Worm (Caenorhabditis elegans): ENCODE measurements around the gene pat-2.

The pat-2 gene

ce11 chrIII:8795595-8796141 lies 23.0 kb upstream of the pat-2 start (continued):
- no peak for TF ChIP-seq zip-11 (GFP tag; IDR thresholded peaks at IDR 0.05)
- TF ChIP-seq nhr-11 (tag; optimal IDR thresholded peaks at IDR 0.05), result peak; percentile 93
- TF ChIP-seq fos-1 (tag; optimal IDR thresholded peaks at IDR 0.05), result peak; percentile 62
- peak; percentile 92 for TF ChIP-seq T26A8.4 (GFP tag; IDR thresholded peaks at IDR 0.05)
- TF ChIP-seq nhr-28 (tag; optimal IDR thresholded peaks at IDR 0.05), result peak; percentile 94

ce11 chrIII:8797211-8797733 lies 21.4 kb upstream of the pat-2 start:
- TF ChIP-seq nhr-6 (tag; optimal IDR thresholded peaks at IDR 0.05) (peak; percentile 40), egl-43 (GFP tag; IDR thresholded peaks at IDR 0.05) (0 out of 2 replicates have a peak, but pooled peaks have one; percentile 66), lin-39 (tag; optimal IDR thresholded peaks at IDR 0.05) (no peak), set-16 (GFP tag; IDR thresholded peaks at IDR 0.05) (peak; percentile 58), nhr-28 (tag; optimal IDR thresholded peaks at IDR 0.05) (peak; percentile 99), ceh-28 (tag; optimal IDR thresholded peaks at IDR 0.05) (no peak), lsy-2 (tag; optimal IDR thresholded peaks at IDR 0.05) (peak; percentile 90 to 94), dmd-9 (GFP tag; IDR thresholded peaks at IDR 0.05) (no peak), daf-12 (tag; optimal IDR thresholded peaks at IDR 0.05) (no peak), aly-2 (tag; optimal IDR thresholded peaks at IDR 0.05) (no peak), lin-13 (GFP tag; optimal IDR thresholded peaks at IDR 0.05) (peak; percentile 79), daf-19 (GFP tag; conservative IDR thresholded peaks at IDR 0.05) (peak; percentile 62; the same call in 1 of the 2 replicates), ceh-62 (tag; optimal IDR thresholded peaks at IDR 0.05) (no peak), F10B5.3 (tag; optimal IDR thresholded peaks at IDR 0.05) (peak; percentile 23), dmd-8 (GFP tag; IDR thresholded peaks at IDR 0.05) (no peak), mep-1 (tag; optimal IDR thresholded peaks at IDR 0.05) (peak; percentile 92), ceh-44 (GFP tag; IDR thresholded peaks at IDR 0.05) (0 out of 2 replicates have a peak, but pooled peaks have one; percentile 20), nhr-237 (tag; optimal IDR thresholded peaks at IDR 0.05) (no peak), ceh-20 (GFP tag; IDR thresholded peaks at IDR 0.05) (peak; percentile 69; the same call in 1 of the 2 replicates), madf-9 (GFP tag; conservative IDR thresholded peaks at IDR 0.05) (0 out of 2 replicates have a peak, but pooled peaks have one; percentile 27), ces-1 (GFP tag; optimal IDR thresholded peaks at IDR 0.05) (no peak), zip-11 (GFP tag; IDR thresholded peaks at IDR 0.05) (no peak), T20F7.1 (GFP tag; optimal IDR thresholded peaks at IDR 0.05) (peak; percentile 72), Y5F2A.4 (GFP tag; optimal IDR thresholded peaks at IDR 0.05) (no peak), gei-8 (GFP tag; optimal IDR thresholded peaks at IDR 0.05) (peak; percentile 72), nhr-111 (GFP tag; optimal IDR thresholded peaks at IDR 0.05) (no peak), ztf-11 (tag; optimal IDR thresholded peaks at IDR 0.05) (no peak), vab-7 (GFP tag; IDR thresholded peaks at IDR 0.05) (no peak), Y75B8A.6 (GFP tag; IDR thresholded peaks at IDR 0.05) (no peak), F26F4.8 (GFP tag; conservative IDR thresholded peaks at IDR 0.05) (no peak), tra-1 (GFP tag; IDR thresholded peaks at IDR 0.05) (peak; percentile 68), lin-38 (GFP tag; IDR thresholded peaks at IDR 0.05) (peak; percentile 42), dpl-1 (GFP tag; optimal IDR thresholded peaks at IDR 0.05) (peak; percentile 58), daf-16 (GFP tag; optimal IDR thresholded peaks at IDR 0.05) (peak in 1 of 2 experiments; percentile 12), daf-16 (tag; optimal IDR thresholded peaks at IDR 0.05) (peak; percentile 79), zfp-2 (tag; optimal IDR thresholded peaks at IDR 0.05) (peak; percentile 57), pha-4 (GFP tag; IDR thresholded peaks at IDR 0.05) (peak; percentile 17; the same call in 1 of the 2 replicates), pha-4 (tag; optimal IDR thresholded peaks at IDR 0.05) (no peak), mes-2 (tag; optimal IDR thresholded peaks at IDR 0.05; ENCODE audit: poor library complexity, severe bottlenecking) (peak; percentile 56), unc-130 (GFP tag; optimal IDR thresholded peaks at IDR 0.05) (no peak), zag-1 (tag; optimal IDR thresholded peaks at IDR 0.05) (no peak), Y105C5A.15 (GFP tag; IDR thresholded peaks at IDR 0.05) (no peak), ztf-7 (tag; optimal IDR thresholded peaks at IDR 0.05) (peak; percentile 35), nhr-77 (tag; optimal IDR thresholded peaks at IDR 0.05) (peak; percentile 93), R02D3.7 (tag; optimal IDR thresholded peaks at IDR 0.05) (no peak), ama-1 (optimal IDR thresholded peaks at IDR 0.05) (peak; percentile 37), saeg-2 (GFP tag; IDR thresholded peaks at IDR 0.05) (peak; percentile 46; the same call in 1 of the 2 replicates)

All from whole organism, L4 larva.